Fruit fly (Drosophila melanogaster) whole organism, embryonic: Measurements from ENCODE around the gene dUTPase.

Source experiments
- Antp ChIP-seq: fragments of 200-800 bp; sonication (Bioruptor generic); optimal IDR thresholded peaks from 3 replicates; lab custom pipeline; 2016; ENCODE audit warnings: missing biosample characterization, missing genetic modification characterization
- Asciz ChIP-seq: fragments of 200-800 bp; sonication (Bioruptor generic); optimal IDR thresholded peaks from 2 replicates; lab custom pipeline; 2017; ENCODE audit warnings: missing biosample characterization, mild to moderate bottlenecking, missing genetic modification characterization, missing genetic modification reagents
- CG10209 ChIP-seq: fragments of 200-800 bp; sonication (Bioruptor generic); optimal IDR thresholded peaks from 3 replicates; lab custom pipeline; 2017; ENCODE audit warnings: missing biosample characterization, mild to moderate bottlenecking, missing genetic modification characterization, missing genetic modification reagents
- CG10274 ChIP-seq: fragments of 200-800 bp; sonication (Bioruptor generic); optimal IDR thresholded peaks from 3 replicates; lab custom pipeline; 2017; ENCODE audit warnings: missing biosample characterization, mild to moderate bottlenecking, missing genetic modification characterization
- CG10543 ChIP-seq: fragments of 200-800 bp; sonication (Bioruptor generic); optimal IDR thresholded peaks from 3 replicates; lab custom pipeline; 2017; ENCODE audit warnings: missing biosample characterization, mild to moderate bottlenecking, missing genetic modification characterization, moderate library complexity
- CG10654 ChIP-seq: fragments of 200-800 bp; sonication (Bioruptor generic); optimal IDR thresholded peaks from 2 replicates; lab custom pipeline; 2016; ENCODE audit warnings: missing biosample characterization, missing genetic modification characterization
- CG12219 ChIP-seq: fragments of 200-800 bp; sonication (Bioruptor generic); optimal IDR thresholded peaks from 3 replicates; lab custom pipeline; 2018; ENCODE audit warnings: missing biosample characterization, mild to moderate bottlenecking, missing genetic modification characterization
- CG12299 ChIP-seq: fragments of 200-800 bp; sonication (Bioruptor generic); optimal IDR thresholded peaks from 2 replicates; lab custom pipeline; 2018; ENCODE audit warnings: missing biosample characterization, mild to moderate bottlenecking, missing genetic modification characterization
- CG12942 ChIP-seq: fragments of 200-800 bp; sonication (Bioruptor generic); optimal IDR thresholded peaks from 3 replicates; lab custom pipeline; 2016; ENCODE audit warnings: missing biosample characterization, missing genetic modification characterization
- CG13296 ChIP-seq: fragments of 200-800 bp; sonication (Bioruptor generic); optimal IDR thresholded peaks from 3 replicates; lab custom pipeline; 2018; ENCODE audit warnings: missing biosample characterization, mild to moderate bottlenecking, missing genetic modification characterization
- CG1602 ChIP-seq: fragments of 200-800 bp; sonication (Bioruptor generic); optimal IDR thresholded peaks from 3 replicates; lab custom pipeline; 2016; ENCODE audit warnings: missing biosample characterization, missing genetic modification characterization
- CG1603 ChIP-seq: fragments of 200-800 bp; sonication (Bioruptor generic); optimal IDR thresholded peaks from 2 replicates; lab custom pipeline; 2019; ENCODE audit warnings: missing biosample characterization, mild to moderate bottlenecking, missing genetic modification characterization, moderate library complexity
- CG16779 ChIP-seq: fragments of 200-800 bp; sonication (Bioruptor generic); IDR thresholded peaks from 2 replicates; pipeline ENCODE4 v1.3.6; 2022; ENCODE audit warnings: missing biosample characterization, missing genetic modification characterization
- CG16815 ChIP-seq: fragments of 200-800 bp; sonication (Bioruptor generic); optimal IDR thresholded peaks from 3 replicates; lab custom pipeline; 2017; ENCODE audit warnings: missing biosample characterization, mild to moderate bottlenecking, missing genetic modification characterization
- CG4282 ChIP-seq: fragments of 200-800 bp; sonication (Bioruptor generic); optimal IDR thresholded peaks from 2 replicates; lab custom pipeline; 2016; ENCODE audit warnings: missing biosample characterization, missing genetic modification characterization
- CG4730 ChIP-seq: fragments of 200-800 bp; sonication (Bioruptor generic); IDR thresholded peaks from 2 replicates; pipeline ENCODE4 v1.3.6; 2022; ENCODE audit warnings: missing biosample characterization, missing genetic modification characterization
- CG4820 ChIP-seq: fragments of 200-800 bp; sonication (Bioruptor generic); optimal IDR thresholded peaks from 3 replicates; lab custom pipeline; 2016; ENCODE audit warnings: missing biosample characterization, missing genetic modification characterization
- CG6689 ChIP-seq: fragments of 200-800 bp; sonication (Bioruptor generic); IDR thresholded peaks from 2 replicates; pipeline ENCODE4 v1.3.6; 2022; ENCODE audit warnings: missing biosample characterization, missing genetic modification characterization
- CG7786 ChIP-seq: fragments of 200-800 bp; sonication (Bioruptor generic); optimal IDR thresholded peaks from 2 replicates; lab custom pipeline; 2016; ENCODE audit warnings: missing biosample characterization, missing genetic modification characterization
- CG7928 ChIP-seq: fragments of 200-800 bp; sonication (Bioruptor generic); optimal IDR thresholded peaks from 2 replicates; lab custom pipeline; 2017; ENCODE audit warnings: missing biosample characterization, mild to moderate bottlenecking, missing genetic modification characterization
- CkIIα-i1 ChIP-seq: fragments of 200-800 bp; sonication (Bioruptor generic); IDR thresholded peaks from 2 replicates; pipeline ENCODE4 v1.3.6; 2022; ENCODE audit warnings: missing biosample characterization, missing genetic modification characterization
- HmgZ ChIP-seq: fragments of 200-800 bp; sonication (Bioruptor generic); optimal IDR thresholded peaks from 2 replicates; lab custom pipeline; 2018; ENCODE audit warnings: missing biosample characterization, mild to moderate bottlenecking, missing genetic modification characterization
- Mes4 ChIP-seq: fragments of 200-800 bp; sonication (Bioruptor generic); optimal IDR thresholded peaks from 2 replicates; lab custom pipeline; 2016; ENCODE audit warnings: missing biosample characterization, missing genetic modification characterization
- Nf-YA ChIP-seq: fragments of 200-800 bp; sonication (Bioruptor generic); IDR thresholded peaks from 2 replicates; pipeline ENCODE4 v1.3.6; 2022; ENCODE audit warnings: missing biosample characterization, missing genetic modification characterization
- Nf-YB ChIP-seq: fragments of 200-800 bp; sonication (Bioruptor generic); optimal IDR thresholded peaks from 3 replicates; lab custom pipeline; 2019; ENCODE audit warnings: missing biosample characterization, mild to moderate bottlenecking, missing genetic modification characterization, moderate library complexity
- Opbp ChIP-seq: fragments of 200-800 bp; sonication (Bioruptor generic); IDR thresholded peaks from 3 replicates; pipeline ENCODE4 v1.3.6; 2022; ENCODE audit warnings: missing biosample characterization, missing genetic modification characterization; ENCODE audit not compliant: partially characterized antibody
- Scr ChIP-seq: fragments of 200-800 bp; sonication (Bioruptor generic); IDR thresholded peaks from 2 replicates; pipeline ENCODE4 v1.3.6; 2022; ENCODE audit warnings: missing biosample characterization, missing genetic modification characterization; ENCODE audit not compliant: partially characterized antibody
- Spps ChIP-seq: fragments of 200-800 bp; sonication (Bioruptor generic); optimal IDR thresholded peaks from 2 replicates; lab custom pipeline; 2018; ENCODE audit warnings: missing biosample characterization, mild to moderate bottlenecking, missing genetic modification characterization
- Stat92E ChIP-seq, 3 experiments: fragments of >200 bp in 2 of 3; fragments of 200-800 bp in 1 of 3; sonication (Bioruptor generic) in 1 of 3; optimal IDR thresholded peaks; 2 replicates each; lab custom pipeline; 2017 to 2019; ENCODE audit warnings: missing biosample characterization in 3 of 3, missing genetic modification characterization in 3 of 3, mild to moderate bottlenecking in 1 of 3, moderate library complexity in 1 of 3
- al ChIP-seq: fragments of 200-800 bp; sonication (Bioruptor generic); IDR thresholded peaks from 2 replicates; pipeline ENCODE4 v1.3.6; 2022; ENCODE audit warnings: missing biosample characterization, missing genetic modification characterization
- ato ChIP-seq: fragments of 200-800 bp; sonication (Bioruptor generic); IDR thresholded peaks from 2 replicates; pipeline ENCODE4 v1.3.6; 2022; ENCODE audit warnings: missing biosample characterization, missing genetic modification characterization; ENCODE audit not compliant: partially characterized antibody
- bowl ChIP-seq: fragments of 200-800 bp; sonication (Bioruptor generic); IDR thresholded peaks from 2 replicates; pipeline ENCODE4 v1.3.6; 2022; ENCODE audit warnings: missing biosample characterization, missing genetic modification characterization
- chinmo ChIP-seq: fragments of 200-800 bp; sonication (Bioruptor generic); IDR thresholded peaks from 4 replicates; pipeline ENCODE4 v1.3.6; 2022; ENCODE audit warnings: missing biosample characterization, missing genetic modification characterization; ENCODE audit not compliant: partially characterized antibody
- chn ChIP-seq: fragments of 200-800 bp; sonication (Bioruptor generic); optimal IDR thresholded peaks from 2 replicates; lab custom pipeline; 2016; ENCODE audit warnings: missing biosample characterization, missing genetic modification characterization
- ems ChIP-seq: fragments of 200-800 bp; sonication (Bioruptor generic); optimal IDR thresholded peaks from 3 replicates; lab custom pipeline; 2016; ENCODE audit warnings: missing biosample characterization, missing genetic modification characterization
- exex ChIP-seq: fragments of 200-800 bp; sonication (Bioruptor generic); optimal IDR thresholded peaks from 4 replicates; lab custom pipeline; 2018; ENCODE audit warnings: missing biosample characterization, mild to moderate bottlenecking, missing genetic modification characterization, moderate library complexity
- fd102C ChIP-seq: fragments of 200-800 bp; sonication (Bioruptor generic); optimal IDR thresholded peaks from 2 replicates; lab custom pipeline; 2018; ENCODE audit warnings: missing biosample characterization, mild to moderate bottlenecking, missing genetic modification characterization, moderate library complexity
- gt ChIP-seq: fragments of 200-800 bp; sonication (Bioruptor generic); IDR thresholded peaks from 2 replicates; pipeline ENCODE4 v1.3.6; 2022; ENCODE audit warnings: missing biosample characterization, missing genetic modification characterization
- h ChIP-seq: fragments of >200 bp; optimal IDR thresholded peaks from 2 replicates; lab custom pipeline; 2017
- ham ChIP-seq: fragments of 200-800 bp; sonication (Bioruptor generic); IDR thresholded peaks from 2 replicates; pipeline ENCODE4 v1.3.6; 2022; ENCODE audit warnings: missing biosample characterization, missing genetic modification characterization
- ken ChIP-seq: fragments of 200-800 bp; sonication (Bioruptor generic); IDR thresholded peaks from 3 replicates; pipeline ENCODE4 v1.3.6; 2022; ENCODE audit warnings: missing biosample characterization, missing genetic modification characterization
- maf-S ChIP-seq: fragments of 200-800 bp; sonication (Bioruptor generic); optimal IDR thresholded peaks from 2 replicates; lab custom pipeline; 2016; ENCODE audit warnings: missing biosample characterization, missing genetic modification characterization
- nom ChIP-seq: fragments of 200-800 bp; sonication (Bioruptor generic); optimal IDR thresholded peaks from 2 replicates; lab custom pipeline; 2017; ENCODE audit warnings: missing biosample characterization, missing genetic modification characterization, mild to moderate bottlenecking, moderate library complexity, missing genetic modification reagents
- pan ChIP-seq, 4 experiments: fragments of >200 bp in 3 of 4; fragments of 200-800 bp in 1 of 4; sonication (Bioruptor generic) in 1 of 4; optimal IDR thresholded peaks in 3 of 4; IDR thresholded peaks in 1 of 4; 2 replicates each; pipeline versions ENCODE4 v1.3.6 to Lab custom; 2017 to 2022; ENCODE audit warnings: missing biosample characterization in 2 of 4, missing genetic modification characterization in 2 of 4, mixed read lengths in 1 of 4
- sim ChIP-seq: fragments of 200-800 bp; sonication (Bioruptor generic); IDR thresholded peaks from 2 replicates; pipeline ENCODE4 v1.3.6; 2022; ENCODE audit warnings: missing biosample characterization, missing genetic modification characterization
- tll ChIP-seq, 2 experiments: fragments of 200-800 bp in 1 of 2; fragments of >200 bp in 1 of 2; sonication (Bioruptor generic) in 1 of 2; optimal IDR thresholded peaks; 2 replicates each; lab custom pipeline; 2017 to 2019; ENCODE audit warnings: missing biosample characterization in 2 of 2, missing genetic modification characterization in 2 of 2, mild to moderate bottlenecking in 1 of 2, moderate library complexity in 1 of 2
- wek ChIP-seq: fragments of 200-800 bp; sonication (Bioruptor generic); optimal IDR thresholded peaks from 3 replicates; lab custom pipeline; 2018; ENCODE audit warnings: missing biosample characterization, mild to moderate bottlenecking, missing genetic modification characterization, moderate library complexity
- z ChIP-seq: fragments of 200-800 bp; sonication (Bioruptor generic); IDR thresholded peaks from 3 replicates; pipeline ENCODE4 v1.3.6; 2022; ENCODE audit warnings: missing biosample characterization, missing genetic modification characterization

dUTPase gene

DNA sequence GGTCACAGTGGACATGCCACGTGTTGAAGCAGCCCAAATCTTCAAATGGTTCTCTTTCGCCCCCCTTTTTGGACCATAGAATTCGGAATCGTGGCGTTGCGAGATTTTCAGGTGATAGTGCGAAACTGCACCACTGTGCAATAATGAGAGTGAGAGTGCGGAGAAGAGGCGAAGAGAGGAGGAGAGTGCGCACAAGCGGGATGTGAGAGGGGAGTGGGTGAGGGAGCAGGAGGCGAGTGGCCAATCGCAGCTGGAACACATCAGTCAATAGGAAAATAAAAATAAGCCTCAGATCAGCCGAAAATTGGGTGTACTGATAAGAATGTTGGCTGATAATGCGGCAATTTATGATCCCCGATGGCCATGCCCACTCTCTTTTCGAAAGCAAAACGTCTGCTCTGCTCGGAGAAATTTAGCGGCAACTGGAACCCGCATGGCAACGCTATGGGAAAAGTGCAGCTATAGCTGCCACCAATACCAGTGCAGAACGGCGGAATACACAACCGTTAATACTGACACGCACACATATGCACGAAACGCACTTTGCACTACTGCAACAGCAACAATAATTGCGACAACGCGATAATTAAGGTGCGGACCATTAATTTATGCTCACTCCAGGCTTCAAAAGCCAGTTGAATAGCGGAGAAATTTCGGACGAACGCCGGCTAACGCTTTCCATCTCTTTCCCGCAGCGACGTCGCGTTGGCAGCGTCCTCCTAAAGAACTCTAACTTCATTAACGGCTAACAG is 43.7 kb upstream of the dUTPase start (continued):
- no peak for TF ChIP-seq ems (GFP tag; lab: Kevin White, UChicago)
- no peak for TF ChIP-seq CG4820 (GFP tag; lab: Kevin White, UChicago)
- no peak; the same call in 1 of the 2 replicates for TF ChIP-seq sim (GFP tag; lab: Robert Waterston, UW)
- TF ChIP-seq Antp (GFP tag; lab: Kevin White, UChicago) = peak; percentile 11
- TF ChIP-seq CG4730 (GFP tag; lab: Robert Waterston, UW) = no peak
- 0 out of 3 replicates have a peak, but pooled peaks have one; percentile 26 for TF ChIP-seq ken
- no peak for TF ChIP-seq fd102C (GFP tag; lab: Kevin White, UChicago)
- TF ChIP-seq CG10543 (GFP tag; lab: Kevin White, UChicago) = peak; percentile 47
- TF ChIP-seq bowl (GFP tag; lab: Robert Waterston, UW) = peak; percentile 30; the same call in 1 of the 2 replicates
- 0 out of 3 replicates have a peak, but pooled peaks have one; percentile 34 for TF ChIP-seq z
- TF ChIP-seq CG7786 = no peak
- no peak for TF ChIP-seq CG13296 (GFP tag; lab: Kevin White, UChicago)
- TF ChIP-seq Mes4 (GFP tag; lab: Kevin White, UChicago) = no peak
- peak; percentile 40 for TF ChIP-seq CG4282
- TF ChIP-seq CG12942 = no peak
- no peak for TF ChIP-seq Opbp (GFP tag; lab: Robert Waterston, UW)
- TF ChIP-seq Stat92E (GFP tag; optimal IDR thresholded peaks at IDR 0.05; lab: Kevin White, UChicago) = no peak
- peak; percentile 89 for TF ChIP-seq Nf-YB (GFP tag; lab: Kevin White, UChicago)
- TF ChIP-seq CG16815 (GFP tag; lab: Kevin White, UChicago) = no peak
- no peak for TF ChIP-seq CG16779 (GFP tag; lab: Robert Waterston, UW)
- TF ChIP-seq CG1602 (GFP tag; lab: Kevin White, UChicago) = no peak
- peak; percentile 95 for TF ChIP-seq nom (GFP tag; lab: Kevin White, UChicago)
- no peak for TF ChIP-seq CG10654 (GFP tag; lab: Kevin White, UChicago)
- TF ChIP-seq exex (tag; lab: Kevin White, UChicago) = peak; percentile 40
- TF ChIP-seq pan (optimal IDR thresholded peaks at IDR 0.05; lab: Kevin White, UChicago) = no peak
- no peak for TF ChIP-seq pan (GFP tag; optimal IDR thresholded peaks at IDR 0.05 in 1 of 2, IDR thresholded peaks at IDR 0.05 in 1 of 2)
- peak; percentile 29 for TF ChIP-seq chn (GFP tag; lab: Kevin White, UChicago)
- TF ChIP-seq maf-S = no peak
- TF ChIP-seq Asciz (GFP tag; lab: Kevin White, UChicago) = no peak
- no peak for TF ChIP-seq ato
- TF ChIP-seq CG7928 (GFP tag; lab: Kevin White, UChicago) = no peak
- peak; percentile 57; the same call in 2 of the 4 replicates for TF ChIP-seq chinmo (GFP tag; lab: Robert Waterston, UW)
- no peak for TF ChIP-seq CG10209
- no peak for TF ChIP-seq CkIIα-i1
- TF ChIP-seq Scr (GFP tag; lab: Robert Waterston, UW) = no peak; the same call in 1 of the 2 replicates
- no peak for TF ChIP-seq gt (GFP tag; lab: Robert Waterston, UW)
- TF ChIP-seq CG12299 = peak; percentile 20
- TF ChIP-seq Nf-YA (GFP tag; lab: Robert Waterston, UW) = 0 out of 2 replicates have a peak, but pooled peaks have one; percentile 13
- no peak for TF ChIP-seq Spps (tag; lab: Kevin White, UChicago)
- TF ChIP-seq CG1603 (tag; lab: Kevin White, UChicago) = peak; percentile 15
- TF ChIP-seq CG12219 (GFP tag; lab: Kevin White, UChicago) = no peak
- no peak for TF ChIP-seq HmgZ
- no peak for TF ChIP-seq ham (GFP tag; lab: Robert Waterston, UW)
- TF ChIP-seq CG6689 (GFP tag; lab: Robert Waterston, UW) = no peak
- TF ChIP-seq CG10274 = no peak
- no peak for TF ChIP-seq h (lab: Kevin White, UChicago)
- TF ChIP-seq wek = no peak
- TF ChIP-seq al (GFP tag; lab: Robert Waterston, UW) = no peak
- TF ChIP-seq tll (GFP tag; optimal IDR thresholded peaks at IDR 0.05; lab: Kevin White, UChicago) = no peak
